Fruit fly (Drosophila melanogaster) whole organism, embryonic: Measurements from ENCODE around the gene Hsp70Aa.

ENCODE experiments used
- ATbp ChIP-seq: fragments of 200-800 bp; sonication (Bioruptor generic); optimal IDR thresholded peaks from 2 replicates; lab custom pipeline; 2017; ENCODE audit warnings: missing biosample characterization, mild to moderate bottlenecking, missing genetic modification characterization, missing genetic modification reagents
- Abd-B ChIP-seq: fragments of 200-800 bp; sonication (Bioruptor generic); optimal IDR thresholded peaks from 2 replicates; lab custom pipeline; 2018; ENCODE audit warnings: missing biosample characterization, mild to moderate bottlenecking, missing genetic modification characterization, moderate library complexity
- Antp ChIP-seq: fragments of 200-800 bp; sonication (Bioruptor generic); optimal IDR thresholded peaks from 3 replicates; lab custom pipeline; 2016; ENCODE audit warnings: missing biosample characterization, missing genetic modification characterization
- Atf-2 ChIP-seq: fragments of 200-800 bp; sonication (Bioruptor generic); optimal IDR thresholded peaks from 2 replicates; lab custom pipeline; 2016; ENCODE audit warnings: missing biosample characterization, missing genetic modification characterization
- BtbVII ChIP-seq: fragments of 200-800 bp; sonication (Bioruptor generic); optimal IDR thresholded peaks from 3 replicates; lab custom pipeline; 2017; ENCODE audit warnings: missing biosample characterization, mild to moderate bottlenecking, missing genetic modification characterization
- CG10543 ChIP-seq: fragments of 200-800 bp; sonication (Bioruptor generic); optimal IDR thresholded peaks from 3 replicates; lab custom pipeline; 2017; ENCODE audit warnings: missing biosample characterization, mild to moderate bottlenecking, missing genetic modification characterization, moderate library complexity
- CG11723 ChIP-seq: fragments of 200-800 bp; sonication (Bioruptor generic); optimal IDR thresholded peaks from 2 replicates; lab custom pipeline; 2017; ENCODE audit warnings: missing biosample characterization, mild to moderate bottlenecking, missing genetic modification characterization
- CG13287 ChIP-seq: fragments of 200-800 bp; sonication (Bioruptor generic); IDR thresholded peaks from 2 replicates; pipeline ENCODE4 v1.3.6; 2022; ENCODE audit warnings: missing biosample characterization, missing genetic modification characterization; ENCODE audit not compliant: partially characterized antibody
- CG14050 ChIP-seq: fragments of 200-800 bp; sonication (Bioruptor generic); IDR thresholded peaks from 3 replicates; pipeline ENCODE4 v1.3.6; 2022; ENCODE audit warnings: missing biosample characterization, missing genetic modification characterization
- CG15011 ChIP-seq: fragments of 200-800 bp; sonication (Bioruptor generic); optimal IDR thresholded peaks from 3 replicates; lab custom pipeline; 2018; ENCODE audit warnings: missing biosample characterization, mild to moderate bottlenecking, missing genetic modification characterization
- CG16779 ChIP-seq: fragments of 200-800 bp; sonication (Bioruptor generic); IDR thresholded peaks from 2 replicates; pipeline ENCODE4 v1.3.6; 2022; ENCODE audit warnings: missing biosample characterization, missing genetic modification characterization
- CG32767 ChIP-seq: fragments of 200-800 bp; sonication (Bioruptor generic); IDR thresholded peaks from 2 replicates; pipeline ENCODE4 v1.3.6; 2022; ENCODE audit warnings: missing biosample characterization, missing genetic modification characterization
- CG3407 ChIP-seq: fragments of 200-800 bp; sonication (Bioruptor generic); optimal IDR thresholded peaks from 2 replicates; lab custom pipeline; 2018; ENCODE audit warnings: missing biosample characterization, mild to moderate bottlenecking, missing genetic modification characterization
- CG3838 ChIP-seq: fragments of 200-800 bp; sonication (Bioruptor generic); optimal IDR thresholded peaks from 3 replicates; lab custom pipeline; 2016; ENCODE audit warnings: missing biosample characterization, missing genetic modification characterization
- CG6272 ChIP-seq: fragments of 200-800 bp; sonication (Bioruptor generic); IDR thresholded peaks from 2 replicates; pipeline ENCODE4 v1.3.6; 2022; ENCODE audit warnings: missing biosample characterization, missing genetic modification characterization
- CG6683 ChIP-seq: fragments of 200-800 bp; sonication (Bioruptor generic); optimal IDR thresholded peaks from 2 replicates; lab custom pipeline; 2017; ENCODE audit warnings: missing biosample characterization, mild to moderate bottlenecking, missing genetic modification characterization, missing genetic modification reagents
- CG6791 ChIP-seq: fragments of 200-800 bp; sonication (Bioruptor generic); IDR thresholded peaks from 3 replicates; pipeline ENCODE4 v1.3.6; 2022; ENCODE audit warnings: missing biosample characterization, missing genetic modification characterization; ENCODE audit not compliant: partially characterized antibody
- CG7928 ChIP-seq: fragments of 200-800 bp; sonication (Bioruptor generic); optimal IDR thresholded peaks from 2 replicates; lab custom pipeline; 2017; ENCODE audit warnings: missing biosample characterization, mild to moderate bottlenecking, missing genetic modification characterization
- CG9932 ChIP-seq: fragments of 200-800 bp; sonication (Bioruptor generic); IDR thresholded peaks from 2 replicates; pipeline ENCODE4 v1.3.6; 2022; ENCODE audit warnings: missing biosample characterization, missing genetic modification characterization
- D19B ChIP-seq: fragments of 200-800 bp; sonication (Bioruptor generic); optimal IDR thresholded peaks from 2 replicates; lab custom pipeline; 2017; ENCODE audit warnings: missing biosample characterization, mild to moderate bottlenecking, missing genetic modification characterization
- Drgx ChIP-seq: fragments of 200-800 bp; sonication (Bioruptor generic); IDR thresholded peaks from 2 replicates; pipeline ENCODE4 v1.3.6; 2022; ENCODE audit warnings: missing biosample characterization, missing genetic modification characterization
- Ets65A ChIP-seq: fragments of 200-800 bp; sonication (Bioruptor generic); peaks from one replicate; lab custom pipeline; 2016; ENCODE audit warnings: missing biosample characterization, missing genetic modification characterization
- Fer3 ChIP-seq: fragments of 200-800 bp; sonication (Bioruptor generic); optimal IDR thresholded peaks from 2 replicates; lab custom pipeline; 2018; ENCODE audit warnings: missing biosample characterization, mild to moderate bottlenecking, missing genetic modification characterization, moderate library complexity
- HHEX ChIP-seq: fragments of 200-800 bp; sonication (Bioruptor generic); optimal IDR thresholded peaks from 3 replicates; lab custom pipeline; 2017; ENCODE audit warnings: missing biosample characterization, mild to moderate bottlenecking, missing genetic modification characterization, missing genetic modification reagents
- HmgD ChIP-seq: fragments of 200-800 bp; sonication (Bioruptor generic); optimal IDR thresholded peaks from 3 replicates; lab custom pipeline; 2016; ENCODE audit warnings: missing biosample characterization, missing genetic modification characterization
- Hr51 ChIP-seq, 2 experiments: fragments of 200-800 bp; sonication (Bioruptor generic); optimal IDR thresholded peaks; 2 replicates in 1 of 2; 3 replicates in 1 of 2; lab custom pipeline; 2016 to 2018; ENCODE audit warnings: missing biosample characterization in 2 of 2, missing genetic modification characterization in 2 of 2, mild to moderate bottlenecking in 1 of 2, moderate library complexity in 1 of 2
- MTF-1 ChIP-seq: fragments of 200-800 bp; sonication (Bioruptor generic); optimal IDR thresholded peaks from 2 replicates; lab custom pipeline; 2018; ENCODE audit warnings: missing biosample characterization, mild to moderate bottlenecking, missing genetic modification characterization, borderline replicate concordance
- Opbp ChIP-seq: fragments of 200-800 bp; sonication (Bioruptor generic); IDR thresholded peaks from 3 replicates; pipeline ENCODE4 v1.3.6; 2022; ENCODE audit warnings: missing biosample characterization, missing genetic modification characterization; ENCODE audit not compliant: partially characterized antibody
- Sin3A ChIP-seq: fragments of >200 bp; optimal IDR thresholded peaks from 2 replicates; lab custom pipeline; 2018
- Sox102F ChIP-seq: fragments of 200-800 bp; sonication (Bioruptor generic); optimal IDR thresholded peaks from 2 replicates; lab custom pipeline; 2018; ENCODE audit warnings: missing biosample characterization, mild to moderate bottlenecking, missing genetic modification characterization, moderate library complexity
- ac ChIP-seq: fragments of 200-800 bp; sonication (Bioruptor generic); optimal IDR thresholded peaks from 3 replicates; lab custom pipeline; 2017; ENCODE audit warnings: missing biosample characterization, mild to moderate bottlenecking, missing genetic modification characterization
- bab2 ChIP-seq: fragments of 200-800 bp; sonication (Bioruptor generic); optimal IDR thresholded peaks from 2 replicates; lab custom pipeline; 2016; ENCODE audit warnings: missing biosample characterization, missing genetic modification characterization
- cad ChIP-seq: fragments of >200 bp; optimal IDR thresholded peaks from 2 replicates; lab custom pipeline; 2017; ENCODE audit warnings: missing biosample characterization, missing genetic modification characterization
- disco-r ChIP-seq: fragments of 200-800 bp; sonication (Bioruptor generic); optimal IDR thresholded peaks from 2 replicates; lab custom pipeline; 2016; ENCODE audit warnings: missing biosample characterization, missing genetic modification characterization
- esg ChIP-seq: fragments of 200-800 bp; sonication (Bioruptor generic); conservative IDR thresholded peaks from 2 replicates; pipeline ENCODE4 v1.3.6; 2022; ENCODE audit warnings: missing biosample characterization, missing genetic modification characterization
- fd96Cb ChIP-seq: fragments of 200-800 bp; sonication (Bioruptor generic); optimal IDR thresholded peaks from 2 replicates; lab custom pipeline; 2018; ENCODE audit warnings: missing biosample characterization, mild to moderate bottlenecking, missing genetic modification characterization, moderate library complexity
- gcm ChIP-seq: fragments of 200-800 bp; sonication (Bioruptor generic); optimal IDR thresholded peaks from 2 replicates; lab custom pipeline; 2019; ENCODE audit warnings: missing biosample characterization, mild to moderate bottlenecking, missing genetic modification characterization, moderate library complexity
- jigr1 ChIP-seq: fragments of 200-800 bp; sonication (Bioruptor generic); IDR thresholded peaks from 3 replicates; pipeline ENCODE4 v1.3.6; 2022; ENCODE audit warnings: missing biosample characterization, missing genetic modification characterization
- jing ChIP-seq: fragments of 200-800 bp; sonication (Bioruptor generic); optimal IDR thresholded peaks from 2 replicates; lab custom pipeline; 2018; ENCODE audit warnings: missing biosample characterization, mild to moderate bottlenecking, missing genetic modification characterization
- lilli ChIP-seq: fragments of 200-800 bp; sonication (Bioruptor generic); optimal IDR thresholded peaks from 3 replicates; lab custom pipeline; 2016; ENCODE audit warnings: missing biosample characterization, missing genetic modification characterization
- otp ChIP-seq: fragments of 200-800 bp; sonication (Bioruptor generic); IDR thresholded peaks from 3 replicates; pipeline ENCODE4, ENCODE4 v1.3.6; 2022; ENCODE audit warnings: missing biosample characterization, missing genetic modification characterization
- prd ChIP-seq, 3 experiments: fragments of >200 bp in 2 of 3; fragments of 200-800 bp in 1 of 3; sonication (Bioruptor generic) in 1 of 3; optimal IDR thresholded peaks in 2 of 3; IDR thresholded peaks in 1 of 3; 2 replicates in 2 of 3; 3 replicates in 1 of 3; pipeline versions ENCODE4 v1.3.6 to Lab custom; 2017 to 2022; ENCODE audit warnings: missing biosample characterization in 1 of 3, missing genetic modification characterization in 1 of 3
- run ChIP-seq: fragments of 200-800 bp; sonication (Bioruptor generic); optimal IDR thresholded peaks from 3 replicates; lab custom pipeline; 2018; ENCODE audit warnings: missing biosample characterization, mild to moderate bottlenecking, missing genetic modification characterization
- scrt ChIP-seq: fragments of 200-800 bp; sonication (Bioruptor generic); optimal IDR thresholded peaks from 2 replicates; lab custom pipeline; 2018; ENCODE audit warnings: missing biosample characterization, mild to moderate bottlenecking, missing genetic modification characterization, moderate library complexity
- shn ChIP-seq: fragments of 200-800 bp; sonication (Bioruptor generic); optimal IDR thresholded peaks from 3 replicates; lab custom pipeline; 2016; ENCODE audit warnings: missing biosample characterization, missing genetic modification characterization
- tio ChIP-seq: fragments of 200-800 bp; sonication (Bioruptor generic); optimal IDR thresholded peaks from 2 replicates; lab custom pipeline; 2017; ENCODE audit warnings: missing biosample characterization, missing genetic modification characterization, inconsistent platforms
- trem ChIP-seq: fragments of 200-800 bp; optimal IDR thresholded peaks from 3 replicates; lab custom pipeline; 2019; ENCODE audit warnings: missing biosample characterization, mild to moderate bottlenecking, missing genetic modification characterization, moderate library complexity
- tup ChIP-seq: fragments of 200-800 bp; sonication (Bioruptor generic); optimal IDR thresholded peaks from 2 replicates; lab custom pipeline; 2016; ENCODE audit warnings: missing biosample characterization, mild to moderate bottlenecking, missing genetic modification characterization, moderate library complexity
- vfl ChIP-seq: fragments of 200-800 bp; sonication (Bioruptor generic); optimal IDR thresholded peaks from 2 replicates; lab custom pipeline; 2016; ENCODE audit warnings: missing biosample characterization, missing genetic modification characterization

Gene Hsp70Aa

DNA sequence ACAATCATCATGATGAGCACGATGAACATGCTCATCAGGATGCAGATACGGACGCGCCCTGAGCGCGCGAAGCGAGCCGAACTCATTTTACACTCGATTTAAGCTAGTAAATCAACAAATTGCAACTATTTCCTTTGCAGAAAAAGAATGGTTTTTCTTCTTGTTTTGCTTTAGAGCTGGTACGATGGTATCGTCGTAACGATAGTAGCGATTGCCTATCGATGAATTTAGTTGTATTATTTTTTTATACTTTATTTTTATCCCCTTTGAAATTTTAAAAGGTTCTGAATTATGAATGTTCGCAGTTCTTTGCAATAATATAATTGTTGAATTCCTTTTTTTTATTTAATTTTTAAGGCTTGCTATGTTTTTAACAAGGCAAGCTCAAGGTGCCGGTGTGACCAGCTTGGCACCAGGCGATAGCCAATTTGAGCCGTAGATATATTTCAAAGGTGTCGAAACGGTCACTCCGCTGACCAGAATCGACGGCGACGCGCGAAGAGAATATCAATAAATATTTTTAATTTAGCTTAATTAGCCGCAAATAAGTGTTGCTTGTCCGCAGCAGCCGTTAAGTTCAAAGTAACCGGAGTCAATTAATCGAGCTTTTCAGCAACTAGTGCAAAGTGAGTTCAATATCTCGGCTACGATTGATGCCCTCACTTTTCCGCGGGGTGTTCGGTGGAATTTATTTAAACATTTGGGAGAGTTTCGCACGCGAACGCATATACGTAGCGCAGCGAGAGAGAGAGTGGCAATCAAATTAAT is 11.1 kb upstream of the Hsp70Aa start, which contains the start of the genes CG12213 and GC1 (continued):
- TF ChIP-seq bab2 (GFP tag; lab: Kevin White, UChicago) (no peak), jing (no peak), CG11723 (no peak), CG13287 (GFP tag; lab: Robert Waterston, UW) (peak; percentile 99), jigr1 (GFP tag; lab: Robert Waterston, UW) (peak; percentile 89; the same call in 1 of the 3 replicates), ac (GFP tag; lab: Kevin White, UChicago) (no peak), Abd-B (GFP tag; lab: Kevin White, UChicago) (no peak), CG6272 (GFP tag; lab: Robert Waterston, UW) (no peak), CG15011 (GFP tag; lab: Kevin White, UChicago) (no peak), Atf-2 (no peak), CG3407 (GFP tag; lab: Kevin White, UChicago) (no peak), esg (no peak), CG10543 (no peak), Antp (GFP tag; lab: Kevin White, UChicago) (no peak), HmgD (GFP tag; lab: Kevin White, UChicago) (peak; percentile 23), disco-r (GFP tag; lab: Kevin White, UChicago) (no peak), CG7928 (GFP tag; lab: Kevin White, UChicago) (no peak), MTF-1 (GFP tag; lab: Kevin White, UChicago) (no peak), cad (GFP tag; lab: Kevin White, UChicago) (peak; percentile 1), Sox102F (no peak), ATbp (GFP tag; lab: Kevin White, UChicago) (no peak), run (peak; percentile 0), CG32767 (GFP tag; lab: Robert Waterston, UW) (no peak), vfl (GFP tag; lab: Kevin White, UChicago) (no peak), BtbVII (GFP tag; lab: Kevin White, UChicago) (no peak), otp (GFP tag; lab: Robert Waterston, UW) (no peak; the same call in 2 of the 3 replicates), CG6683 (GFP tag; lab: Kevin White, UChicago) (no peak), Sin3A (lab: Kevin White, UChicago) (peak; percentile 86), CG9932 (GFP tag; lab: Robert Waterston, UW) (peak; percentile 73; the same call in 1 of the 2 replicates), CG14050 (GFP tag; lab: Robert Waterston, UW) (no peak), D19B (GFP tag; lab: Kevin White, UChicago) (no peak), tup (GFP tag; lab: Kevin White, UChicago) (no peak), tio (GFP tag; lab: Kevin White, UChicago) (no peak), CG16779 (GFP tag; lab: Robert Waterston, UW) (no peak), prd (optimal IDR thresholded peaks at IDR 0.05; lab: Kevin White, UChicago) (no peak), prd (GFP tag; IDR thresholded peaks at IDR 0.05; lab: Robert Waterston, UW) (no peak), scrt (peak; percentile 33), Ets65A (no peak), CG3838 (GFP tag; lab: Kevin White, UChicago) (no peak), Drgx (GFP tag; lab: Robert Waterston, UW) (no peak), HHEX (GFP tag; lab: Kevin White, UChicago) (no peak), Hr51 (GFP tag; optimal IDR thresholded peaks at IDR 0.05; lab: Kevin White, UChicago) (peak in 1 of 2 experiments; percentile 9), CG6791 (GFP tag; lab: Robert Waterston, UW) (peak; percentile 94), shn (GFP tag; lab: Kevin White, UChicago) (no peak), trem (peak; percentile 93), Opbp (GFP tag; lab: Robert Waterston, UW) (peak; percentile 97), Fer3 (tag; lab: Kevin White, UChicago) (no peak), gcm (GFP tag; lab: Kevin White, UChicago) (no peak), lilli (GFP tag; lab: Kevin White, UChicago) (peak; percentile 61), fd96Cb (tag; lab: Kevin White, UChicago) (no peak)
